Fruit fly (Drosophila melanogaster) whole organism, adult: ENCODE data around the gene cpx.

Experiments used
- CG11617 ChIP-seq: fragments of 200-800 bp; sonication (Bioruptor generic); optimal IDR thresholded peaks from 2 replicates; lab custom pipeline; 2017; ENCODE audit warnings: mild to moderate bottlenecking, missing biosample characterization, missing genetic modification reagents, missing genetic modification characterization
- CG12768 ChIP-seq: fragments of 200-800 bp; sonication (Bioruptor generic); optimal IDR thresholded peaks from 2 replicates; lab custom pipeline; 2017; ENCODE audit warnings: missing biosample characterization, missing genetic modification characterization, mild to moderate bottlenecking, moderate library complexity, missing genetic modification reagents
- CG14711 ChIP-seq: fragments of 200-800 bp; sonication (Bioruptor generic); optimal IDR thresholded peaks from 2 replicates; lab custom pipeline; 2018; ENCODE audit warnings: missing biosample characterization, mild to moderate bottlenecking, missing genetic modification characterization, moderate library complexity
- CG1620 ChIP-seq: fragments of 200-800 bp; sonication (Bioruptor generic); optimal IDR thresholded peaks from 2 replicates; lab custom pipeline; 2016; ENCODE audit warnings: missing biosample characterization, missing genetic modification characterization
- CG33017 ChIP-seq: fragments of 200-800 bp; sonication (Bioruptor generic); optimal IDR thresholded peaks from 2 replicates; lab custom pipeline; 2018; ENCODE audit warnings: missing biosample characterization, mild to moderate bottlenecking, missing genetic modification characterization, moderate library complexity
- CG5204 ChIP-seq: fragments of 200-800 bp; sonication (Bioruptor generic); optimal IDR thresholded peaks from 2 replicates; lab custom pipeline; 2016; ENCODE audit warnings: missing biosample characterization, missing genetic modification characterization
- CG7045 ChIP-seq: fragments of 200-800 bp; sonication (Bioruptor generic); optimal IDR thresholded peaks from 2 replicates; lab custom pipeline; 2017; ENCODE audit warnings: missing biosample characterization, mild to moderate bottlenecking, missing genetic modification characterization
- CG7101 ChIP-seq: fragments of 200-800 bp; sonication (Bioruptor generic); optimal IDR thresholded peaks from 2 replicates; lab custom pipeline; 2018; ENCODE audit warnings: missing biosample characterization, mild to moderate bottlenecking, missing genetic modification characterization, moderate library complexity
- Clk ChIP-seq: fragments of 200-800 bp; sonication (Bioruptor generic); optimal IDR thresholded peaks from 2 replicates; lab custom pipeline; 2017; ENCODE audit warnings: missing biosample characterization, missing genetic modification characterization
- Crg-1 ChIP-seq: fragments of 200-800 bp; sonication (Bioruptor generic); optimal IDR thresholded peaks from 2 replicates; lab custom pipeline; 2016; ENCODE audit warnings: missing biosample characterization, missing genetic modification characterization
- Hr96 ChIP-seq: fragments of 200-800 bp; sonication (Bioruptor generic); optimal IDR thresholded peaks from 2 replicates; lab custom pipeline; 2016; ENCODE audit warnings: missing biosample characterization, missing genetic modification characterization
- Mnt ChIP-seq: fragments of 200-800 bp; sonication (Bioruptor generic); optimal IDR thresholded peaks from 2 replicates; lab custom pipeline; 2016; ENCODE audit warnings: missing biosample characterization, mild to moderate bottlenecking, missing genetic modification characterization
- bab1 ChIP-seq: fragments of 200-800 bp; sonication (Bioruptor generic); optimal IDR thresholded peaks from 3 replicates; lab custom pipeline; 2019; ENCODE audit warnings: missing biosample characterization, mild to moderate bottlenecking, missing genetic modification characterization, moderate library complexity
- cic ChIP-seq: fragments of 200-800 bp; sonication (Bioruptor generic); optimal IDR thresholded peaks from 2 replicates; lab custom pipeline; 2017; ENCODE audit warnings: missing biosample characterization, mild to moderate bottlenecking, missing genetic modification characterization, moderate library complexity
- cnc ChIP-seq, 2 experiments: fragments of >200 bp; optimal IDR thresholded peaks; 2 replicates each; lab custom pipeline; 2017
- kay ChIP-seq: fragments of 200-800 bp; sonication (Bioruptor generic); peaks from one replicate; lab custom pipeline; 2016; ENCODE audit warnings: missing biosample characterization, missing genetic modification characterization, borderline replicate concordance
- ovo ChIP-seq: fragments of 200-800 bp; sonication (Bioruptor generic); optimal IDR thresholded peaks from 2 replicates; lab custom pipeline; 2016; ENCODE audit warnings: missing biosample characterization, missing genetic modification characterization
- pad ChIP-seq: fragments of 200-800 bp; sonication (Bioruptor generic); optimal IDR thresholded peaks from 3 replicates; lab custom pipeline; 2017; ENCODE audit warnings: missing biosample characterization, missing genetic modification characterization, mild to moderate bottlenecking, moderate library complexity, missing genetic modification reagents
- tj ChIP-seq: fragments of 200-800 bp; sonication (Bioruptor generic); optimal IDR thresholded peaks from 3 replicates; lab custom pipeline; 2017; ENCODE audit warnings: missing biosample characterization, mild to moderate bottlenecking, missing genetic modification characterization, moderate library complexity
- toe ChIP-seq: fragments of 200-800 bp; sonication (Bioruptor generic); optimal IDR thresholded peaks from 2 replicates; lab custom pipeline; 2016; ENCODE audit warnings: missing biosample characterization, missing genetic modification characterization

cpx gene

dm6 chr3R:4251241-4251640 is 28.8 kb upstream of the cpx start, which contains the start of gene TwdlG:
TSS of gene TwdlG (minus strand) at chr3R:4251341.
- TF ChIP-seq CG33017 (tag; lab: Kevin White, UChicago), result no peak
- peak; percentile 74 for TF ChIP-seq kay (GFP tag; lab: Kevin White, UChicago)

- TF ChIP-seq Crg-1 (GFP tag; lab: Kevin White, UChicago) (no peak), tj (no peak), Mnt (no peak), CG5204 (GFP tag; lab: Kevin White, UChicago) (no peak), CG7101 (tag; lab: Kevin White, UChicago) (no peak)
These were observed 27.1 kb upstream of the cpx start, which contains the start of gene CG14644 for dm6 chr3R:4252943-4253342. TSS of gene CG14644 (minus strand) at chr3R:4253043.

- TF ChIP-seq Hr96 (GFP tag; lab: Kevin White, UChicago) (no peak), kay (GFP tag; lab: Kevin White, UChicago) (no peak), CG7045 (GFP tag; lab: Kevin White, UChicago) (no peak), CG33017 (tag; lab: Kevin White, UChicago) (no peak), cnc (optimal IDR thresholded peaks at IDR 0.05; lab: Kevin White, UChicago) (no peak), cic (no peak), Crg-1 (GFP tag; lab: Kevin White, UChicago) (no peak), toe (GFP tag; lab: Kevin White, UChicago) (no peak), CG12768 (no peak), CG14711 (tag; lab: Kevin White, UChicago) (no peak), ovo (GFP tag; lab: Kevin White, UChicago) (no peak), Clk (GFP tag; lab: Kevin White, UChicago) (no peak), tj (no peak), Mnt (no peak), bab1 (GFP tag; lab: Kevin White, UChicago) (no peak), CG5204 (GFP tag; lab: Kevin White, UChicago) (no peak), pad (GFP tag; lab: Kevin White, UChicago) (no peak)
These were observed 25.6 kb upstream of the cpx start, which contains the start of gene TwdlV for dm6 chr3R:4254408-4254807. TSS of gene TwdlV (plus strand) at chr3R:4254708.

- no peak for TF ChIP-seq CG7045 (GFP tag; lab: Kevin White, UChicago)
- TF ChIP-seq CG33017 (tag; lab: Kevin White, UChicago), result no peak
- no peak for TF ChIP-seq cic
- no peak for TF ChIP-seq Mnt
- TF ChIP-seq CG5204 (GFP tag; lab: Kevin White, UChicago), result no peak
- TF ChIP-seq tj, result no peak
- no peak for TF ChIP-seq CG11617 (GFP tag; lab: Kevin White, UChicago)
- TF ChIP-seq CG12768, result no peak
- TF ChIP-seq Clk (GFP tag; lab: Kevin White, UChicago), result no peak
- TF ChIP-seq kay (GFP tag; lab: Kevin White, UChicago), result no peak
- TF ChIP-seq Hr96 (GFP tag; lab: Kevin White, UChicago), result no peak
- no peak for TF ChIP-seq cnc (optimal IDR thresholded peaks at IDR 0.05; lab: Kevin White, UChicago)
- TF ChIP-seq CG14711 (tag; lab: Kevin White, UChicago), result no peak
- TF ChIP-seq pad (GFP tag; lab: Kevin White, UChicago), result no peak
- TF ChIP-seq ovo (GFP tag; lab: Kevin White, UChicago), result no peak
- TF ChIP-seq CG7101 (tag; lab: Kevin White, UChicago), result no peak
- no peak for TF ChIP-seq CG1620
- no peak for TF ChIP-seq Crg-1 (GFP tag; lab: Kevin White, UChicago)
These were observed 23.3 kb upstream of the cpx start, which contains the start of gene Or82a for dm6 chr3R:4256672-4257071. TSS of gene Or82a (plus strand) at chr3R:4256972.

dm6 chr3R:4266470-4266869 is 13.6 kb upstream of the cpx start, which contains the start of gene CG1092:
TSS of gene CG1092 (plus strand) at chr3R:4266770.
- TF ChIP-seq cnc (optimal IDR thresholded peaks at IDR 0.05; lab: Kevin White, UChicago) (no peak), ovo (GFP tag; lab: Kevin White, UChicago) (no peak), CG5204 (GFP tag; lab: Kevin White, UChicago) (no peak), CG7045 (GFP tag; lab: Kevin White, UChicago) (no peak), Crg-1 (GFP tag; lab: Kevin White, UChicago) (no peak), CG7101 (tag; lab: Kevin White, UChicago) (no peak), toe (GFP tag; lab: Kevin White, UChicago) (no peak), CG14711 (tag; lab: Kevin White, UChicago) (no peak), kay (GFP tag; lab: Kevin White, UChicago) (peak; percentile 17)

dm6 chr3R:4268339-4268738 is 11.7 kb upstream of the cpx start:
- no peak for TF ChIP-seq toe (GFP tag; lab: Kevin White, UChicago)
- TF ChIP-seq Clk (GFP tag; lab: Kevin White, UChicago), result no peak
- no peak for TF ChIP-seq ovo (GFP tag; lab: Kevin White, UChicago)
- no peak for TF ChIP-seq CG14711 (tag; lab: Kevin White, UChicago)
- no peak for TF ChIP-seq Mnt
- no peak for TF ChIP-seq cnc (optimal IDR thresholded peaks at IDR 0.05; lab: Kevin White, UChicago)
- no peak for TF ChIP-seq CG1620
- TF ChIP-seq Crg-1 (GFP tag; lab: Kevin White, UChicago), result no peak
- TF ChIP-seq CG12768, result no peak
- no peak for TF ChIP-seq CG5204 (GFP tag; lab: Kevin White, UChicago)
- TF ChIP-seq tj, result no peak
- TF ChIP-seq bab1 (GFP tag; lab: Kevin White, UChicago), result no peak
- TF ChIP-seq CG7101 (tag; lab: Kevin White, UChicago), result no peak
- no peak for TF ChIP-seq CG33017 (tag; lab: Kevin White, UChicago)
- no peak for TF ChIP-seq pad (GFP tag; lab: Kevin White, UChicago)
- no peak for TF ChIP-seq kay (GFP tag; lab: Kevin White, UChicago)
